Worm (Caenorhabditis elegans) whole organism, L3 larva: ENCODE data around the gene F09A5.2.

Experiments used
- R02D3.7 ChIP-seq: fragments of 150-350 bp; optimal IDR thresholded peaks from 2 replicates; lab custom pipeline; 2014; ENCODE audit warnings: missing biosample characterization, missing genetic modification characterization
- ZK546.5 ChIP-seq: sonication (generic microtip); optimal IDR thresholded peaks from 2 replicates; lab custom pipeline; 2017; ENCODE audit warnings: missing biosample characterization, missing genetic modification characterization
- aly-2 ChIP-seq: fragments of 150-350 bp; optimal IDR thresholded peaks from 2 replicates; lab custom pipeline; 2014; ENCODE audit warnings: missing biosample characterization, missing genetic modification characterization
- ceh-28 ChIP-seq: fragments of 150-350 bp; optimal IDR thresholded peaks from 2 replicates; lab custom pipeline; 2014; ENCODE audit warnings: missing biosample characterization, missing genetic modification reagents, missing genetic modification characterization
- ceh-9 ChIP-seq: sonication (generic microtip); optimal IDR thresholded peaks from 2 replicates; lab custom pipeline; 2018; ENCODE audit warnings: missing biosample characterization, missing genetic modification characterization
- daf-12 ChIP-seq: fragments of 150-350 bp; optimal IDR thresholded peaks from 2 replicates; lab custom pipeline; 2014; ENCODE audit warnings: missing biosample characterization, missing genetic modification reagents, missing genetic modification characterization
- egl-27 ChIP-seq: sonication (generic microtip); optimal IDR thresholded peaks from 4 replicates; lab custom pipeline; 2017; ENCODE audit warnings: missing biosample characterization, missing genetic modification reagents, missing genetic modification characterization
- egl-5 ChIP-seq: fragments of 150-350 bp; optimal IDR thresholded peaks from 2 replicates; lab custom pipeline; 2017; ENCODE audit warnings: missing biosample characterization, missing genetic modification reagents, missing genetic modification characterization, inconsistent platforms
- elt-1 ChIP-seq: fragments of 150-350 bp; optimal IDR thresholded peaks from 2 replicates; lab custom pipeline; 2014; ENCODE audit warnings: missing biosample characterization, missing genetic modification characterization
- elt-2 ChIP-seq: sonication (generic microtip); optimal IDR thresholded peaks from 2 replicates; lab custom pipeline; 2016; ENCODE audit warnings: missing genetic modification reagents, mild to moderate bottlenecking, missing genetic modification characterization, missing compliant biosample characterization
- eor-1 ChIP-seq, 2 experiments: fragments of 150-350 bp; optimal IDR thresholded peaks; 2 replicates each; lab custom pipeline; 2014 to 2018; ENCODE audit warnings: missing biosample characterization in 2 of 2, missing genetic modification characterization in 2 of 2
- fkh-10 ChIP-seq: sonication (generic microtip); optimal IDR thresholded peaks from 2 replicates; lab custom pipeline; 2017; ENCODE audit warnings: missing biosample characterization, missing genetic modification reagents, missing genetic modification characterization
- fkh-2 ChIP-seq: fragments of 150-350 bp; optimal IDR thresholded peaks from 2 replicates; lab custom pipeline; 2014; ENCODE audit warnings: missing biosample characterization, missing genetic modification reagents, missing genetic modification characterization
- fos-1 ChIP-seq: fragments of 150-350 bp; optimal IDR thresholded peaks from 2 replicates; lab custom pipeline; 2014; ENCODE audit warnings: missing biosample characterization, missing genetic modification characterization
- hmg-11 ChIP-seq: sonication (generic microtip); optimal IDR thresholded peaks from 2 replicates; lab custom pipeline; 2016; ENCODE audit warnings: missing genetic modification characterization, missing compliant biosample characterization
- jun-1 ChIP-seq: fragments of 150-350 bp; optimal IDR thresholded peaks from 2 replicates; lab custom pipeline; 2014; ENCODE audit warnings: missing biosample characterization, missing genetic modification reagents, missing genetic modification characterization
- lin-15B ChIP-seq: fragments of 150-350 bp; optimal IDR thresholded peaks from 2 replicates; lab custom pipeline; 2014; ENCODE audit warnings: missing biosample characterization, missing genetic modification characterization
- lin-39 ChIP-seq: fragments of 150-350 bp; optimal IDR thresholded peaks from 2 replicates; lab custom pipeline; 2018; ENCODE audit warnings: missing biosample characterization, missing genetic modification reagents, missing genetic modification characterization
- lsy-12 ChIP-seq: sonication (generic microtip); optimal IDR thresholded peaks from 2 replicates; lab custom pipeline; 2016; ENCODE audit warnings: mild to moderate bottlenecking, missing genetic modification characterization, missing compliant biosample characterization
- nfya-1 ChIP-seq: sonication (generic microtip); optimal IDR thresholded peaks from 2 replicates; lab custom pipeline; 2017; ENCODE audit warnings: missing genetic modification characterization, mild to moderate bottlenecking, missing compliant biosample characterization, antibody characterized with exemption, moderate library complexity; ENCODE audit not compliant: insufficient read depth
- nhr-11 ChIP-seq: fragments of 150-350 bp; optimal IDR thresholded peaks from 2 replicates; lab custom pipeline; 2014; ENCODE audit warnings: missing biosample characterization, missing genetic modification characterization
- nhr-12 ChIP-seq: fragments of 150-350 bp; optimal IDR thresholded peaks from 2 replicates; lab custom pipeline; 2014; ENCODE audit warnings: missing biosample characterization, missing genetic modification characterization
- nhr-23 ChIP-seq: fragments of 150-350 bp; optimal IDR thresholded peaks from 2 replicates; lab custom pipeline; 2014; ENCODE audit warnings: missing biosample characterization, missing genetic modification reagents, missing genetic modification characterization
- nhr-237 ChIP-seq: fragments of 150-350 bp; optimal IDR thresholded peaks from 2 replicates; lab custom pipeline; 2014; ENCODE audit warnings: missing biosample characterization, missing genetic modification characterization
- nhr-25 ChIP-seq: sonication (generic microtip); optimal IDR thresholded peaks from 2 replicates; lab custom pipeline; 2017; ENCODE audit warnings: missing biosample characterization, missing genetic modification characterization
- nhr-43 ChIP-seq: sonication (generic microtip); optimal IDR thresholded peaks from 2 replicates; lab custom pipeline; 2016; ENCODE audit warnings: mild to moderate bottlenecking, missing genetic modification characterization, missing compliant biosample characterization; ENCODE audit not compliant: poor library complexity, severe bottlenecking
- nhr-67 ChIP-seq: fragments of 150-350 bp; optimal IDR thresholded peaks from 2 replicates; lab custom pipeline; 2014; ENCODE audit warnings: missing biosample characterization, missing genetic modification characterization
- pha-4 ChIP-seq: fragments of 150-350 bp; optimal IDR thresholded peaks from 2 replicates; lab custom pipeline; 2014; ENCODE audit warnings: missing biosample characterization, missing genetic modification reagents, missing genetic modification characterization
- pqm-1 ChIP-seq: fragments of 150-350 bp; optimal IDR thresholded peaks from 2 replicates; lab custom pipeline; 2017; ENCODE audit warnings: missing biosample characterization, missing genetic modification characterization, inconsistent platforms
- sea-2 ChIP-seq: fragments of 150-350 bp; sonication (generic microtip); optimal IDR thresholded peaks from 4 replicates; lab custom pipeline; 2014; ENCODE audit warnings: missing biosample characterization, missing genetic modification reagents, missing genetic modification characterization
- tbx-2 ChIP-seq: sonication (generic microtip); optimal IDR thresholded peaks from 2 replicates; lab custom pipeline; 2016; ENCODE audit warnings: mild to moderate bottlenecking, missing genetic modification characterization, missing compliant biosample characterization
- unc-62 ChIP-seq: fragments of 150-350 bp; sonication (generic microtip); optimal IDR thresholded peaks from 4 replicates; lab custom pipeline; 2014; ENCODE audit warnings: missing biosample characterization, missing genetic modification reagents, missing genetic modification characterization
- zag-1 ChIP-seq: fragments of 150-350 bp; optimal IDR thresholded peaks from 2 replicates; lab custom pipeline; 2014; ENCODE audit warnings: missing biosample characterization, missing genetic modification characterization
- ztf-11 ChIP-seq: fragments of 150-350 bp; optimal IDR thresholded peaks from 2 replicates; lab custom pipeline; 2014; ENCODE audit warnings: missing biosample characterization, missing genetic modification characterization

The F09A5.2 gene

ce11 chrX:13145988-13146873 is 11.3 kb downstream of the F09A5.2 start:
- TF ChIP-seq nhr-25 (tag; lab: Kevin White, UChicago) (peak; percentile 67), R02D3.7 (tag; lab: Kevin White, UChicago) (no peak), nhr-23 (tag; lab: Kevin White, UChicago) (peak; percentile 50), nhr-43 (tag; lab: Kevin White, UChicago) (peak; percentile 7), elt-1 (tag; lab: Kevin White, UChicago) (peak; percentile 18), jun-1 (tag; lab: Kevin White, UChicago) (no peak), fkh-2 (tag; lab: Kevin White, UChicago) (no peak)

- no peak for TF ChIP-seq fkh-10
- no peak for TF ChIP-seq egl-27
- no peak for TF ChIP-seq nhr-43 (tag; lab: Kevin White, UChicago)
- TF ChIP-seq tbx-2 (tag; lab: Kevin White, UChicago): no peak
- TF ChIP-seq lin-39: peak; percentile 65
- TF ChIP-seq pqm-1 (tag; lab: Kevin White, UChicago): no peak
- TF ChIP-seq nhr-11 (tag; lab: Kevin White, UChicago): no peak
- no peak for TF ChIP-seq unc-62
- peak; percentile 60 for TF ChIP-seq egl-5 (tag; lab: Kevin White, UChicago)
- no peak for TF ChIP-seq ztf-11
- TF ChIP-seq ceh-28 (tag; lab: Kevin White, UChicago): no peak
- TF ChIP-seq elt-1 (tag; lab: Kevin White, UChicago): no peak
- no peak for TF ChIP-seq R02D3.7 (tag; lab: Kevin White, UChicago)
- TF ChIP-seq nhr-237: no peak
- TF ChIP-seq nhr-67 (tag; lab: Kevin White, UChicago): no peak
- TF ChIP-seq nhr-23 (tag; lab: Kevin White, UChicago): no peak
- TF ChIP-seq nhr-12 (tag; lab: Kevin White, UChicago): no peak
- no peak for TF ChIP-seq fos-1 (tag; lab: Kevin White, UChicago)
- TF ChIP-seq ZK546.5 (tag; lab: Kevin White, UChicago): no peak
- no peak for TF ChIP-seq zag-1 (tag; lab: Kevin White, UChicago)
- TF ChIP-seq sea-2 (GFP tag; lab: Kevin White, UChicago): no peak
- TF ChIP-seq lin-15B: no peak
- no peak for TF ChIP-seq hmg-11 (tag; lab: Kevin White, UChicago)
- TF ChIP-seq ceh-9 (tag; lab: Kevin White, UChicago): no peak
- TF ChIP-seq nfya-1 (tag; lab: Kevin White, UChicago): peak; percentile 32
- TF ChIP-seq nhr-25 (tag; lab: Kevin White, UChicago): peak; percentile 63
- no peak for TF ChIP-seq lsy-12 (tag; lab: Kevin White, UChicago)
Observed at ce11 chrX:13147105-13147504, 12.2 kb downstream of the F09A5.2 start.

DNA sequence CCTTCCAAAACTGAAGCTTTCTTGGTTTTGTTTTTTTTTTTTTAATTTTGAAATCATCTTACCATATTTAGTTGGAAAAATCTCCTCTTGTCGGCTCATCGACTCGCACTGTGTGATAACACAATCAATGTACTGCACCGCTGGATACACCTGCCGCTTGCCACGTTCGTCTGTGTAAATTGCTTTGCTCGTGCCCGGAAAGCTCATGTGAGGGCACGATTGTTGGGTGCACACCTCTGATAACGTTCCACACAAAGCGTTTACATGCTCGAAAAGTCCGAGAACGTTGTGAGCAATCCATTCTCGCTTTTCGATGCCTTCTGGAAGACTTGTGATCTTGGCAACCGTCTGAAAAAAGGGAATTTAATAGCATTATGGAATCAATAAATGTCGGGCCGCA is 19.6 kb downstream of the F09A5.2 start:
- peak; percentile 57 for TF ChIP-seq elt-2
- no peak for TF ChIP-seq ztf-11

- TF ChIP-seq zag-1 (tag; lab: Kevin White, UChicago) (no peak), fkh-10 (peak; percentile 69)
Observed at ce11 chrX:13155730-13156129, 20.8 kb downstream of the F09A5.2 start.

DNA sequence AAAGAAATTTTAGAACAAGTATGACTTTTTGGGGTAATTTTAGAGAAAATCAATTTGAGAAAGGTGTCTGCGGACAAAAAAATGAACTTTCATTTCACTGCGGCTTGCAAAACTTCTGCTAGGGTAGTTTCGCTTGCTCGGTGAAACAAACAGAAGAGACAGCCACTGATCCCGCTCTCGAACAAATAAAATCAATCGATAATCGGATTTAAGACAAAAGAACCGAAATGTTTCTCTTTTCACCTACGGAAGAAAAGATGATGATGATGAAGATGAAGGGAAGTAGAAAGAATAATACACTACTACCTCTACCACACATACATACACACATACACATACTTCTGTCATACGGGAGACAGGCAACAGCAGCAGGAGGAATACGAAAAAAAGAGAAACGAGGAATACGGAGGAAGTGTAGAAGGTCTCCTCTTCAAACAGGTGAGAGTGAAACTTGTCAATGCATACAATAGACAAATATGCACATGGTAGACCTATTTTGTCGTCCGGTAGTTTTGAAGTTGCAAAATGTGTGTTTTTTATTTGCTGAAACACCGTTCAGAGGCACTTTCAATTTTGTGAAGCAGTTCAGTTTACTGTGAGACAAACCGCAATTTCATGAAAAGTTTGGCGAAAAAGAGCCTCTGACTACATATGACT is 22.3 kb downstream of the F09A5.2 start:
- peak; percentile 65 for TF ChIP-seq ceh-28 (tag; lab: Kevin White, UChicago)
- TF ChIP-seq fkh-2 (tag; lab: Kevin White, UChicago): no peak
- TF ChIP-seq eor-1 (tag; optimal IDR thresholded peaks at IDR 0.05; lab: Kevin White, UChicago): no peak
- peak; percentile 15 for TF ChIP-seq pha-4 (tag; lab: Kevin White, UChicago)
- TF ChIP-seq daf-12: no peak
- TF ChIP-seq aly-2: no peak
